Worm (Caenorhabditis elegans): ENCODE results near the gene npr-42.

Gene npr-42

DNA sequence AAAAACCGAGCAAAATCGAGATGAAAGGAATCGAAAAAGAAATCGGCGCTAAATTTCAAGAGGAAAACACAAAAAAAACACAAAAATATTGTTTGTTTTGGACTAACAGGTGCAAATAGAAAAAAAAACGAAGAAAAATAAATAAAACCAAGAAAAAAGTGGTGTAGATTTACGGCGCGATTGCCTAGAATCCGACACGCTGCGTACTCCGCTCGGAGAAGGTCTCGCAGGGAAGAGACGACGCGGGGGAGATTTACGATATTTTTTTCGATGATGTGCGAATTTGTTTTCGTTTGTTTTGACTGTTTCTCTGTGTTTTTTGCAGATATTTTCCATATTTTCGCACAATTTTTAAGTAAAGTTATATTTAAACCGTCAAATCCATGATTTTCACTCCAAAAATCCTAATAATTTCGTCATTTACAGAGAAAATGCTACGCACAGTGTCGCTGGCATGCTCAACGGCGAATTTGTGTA is 23.3 kb downstream of the npr-42 start, which contains the start of gene sco-1:
Gene sco-1, plus strand, starts transcription at position 427 of the 477 bp plus-strand sequence.
- TF ChIP-seq madf-8 (GFP tag; conservative IDR thresholded peaks at IDR 0.05) (peak; percentile 81), tbx-9 (tag; optimal IDR thresholded peaks at IDR 0.05; ENCODE audit: borderline replicate concordance) (no peak), B0336.3 (GFP tag; IDR thresholded peaks at IDR 0.05) (peak; percentile 89), xnd-1 (tag; optimal IDR thresholded peaks at IDR 0.05) (peak; percentile 54), lsy-27 (tag; optimal IDR thresholded peaks at IDR 0.05; ENCODE audit: borderline replicate concordance, insufficient read depth) (no peak), egrh-3 (GFP tag; IDR thresholded peaks at IDR 0.05) (peak; percentile 60), Y56A3A.18 (GFP tag; IDR thresholded peaks at IDR 0.05) (0 out of 2 replicates have a peak, but pooled peaks have one; percentile 79), efl-1 (GFP tag; optimal IDR thresholded peaks at IDR 0.05) (peak; percentile 59), die-1 (tag; optimal IDR thresholded peaks at IDR 0.05) (no peak), attf-3 (GFP tag; conservative IDR thresholded peaks at IDR 0.05) (peak; percentile 73), hmg-20 (GFP tag; IDR thresholded peaks at IDR 0.05) (peak; percentile 87), unc-62 (GFP tag; optimal IDR thresholded peaks at IDR 0.05) (no peak), ztf-25 (GFP tag; IDR thresholded peaks at IDR 0.05) (peak; percentile 84), snpc-1.3 (tag; optimal IDR thresholded peaks at IDR 0.05; ENCODE audit: insufficient read depth) (peak; percentile 78), K12H6.12 (tag; optimal IDR thresholded peaks at IDR 0.05) (peak; percentile 83), ztf-18 (tag; optimal IDR thresholded peaks at IDR 0.05) (no peak), sea-2 (GFP tag; IDR thresholded peaks at IDR 0.05) (0 out of 2 replicates have a peak, but pooled peaks have one; percentile 59), nfyb-1 (GFP tag; IDR thresholded peaks at IDR 0.05) (peak; percentile 95), repo-1 (tag; optimal IDR thresholded peaks at IDR 0.05) (peak; percentile 39), akir-1 (GFP tag; optimal IDR thresholded peaks at IDR 0.05) (peak; percentile 53), sptf-2 (GFP tag; optimal IDR thresholded peaks at IDR 0.05) (peak; percentile 53), lin-54 (GFP tag; optimal IDR thresholded peaks at IDR 0.05) (peak; percentile 80), lin-40 (tag; optimal IDR thresholded peaks at IDR 0.05) (peak; percentile 93), pha-4 (tag; optimal IDR thresholded peaks at IDR 0.05) (peak; percentile 96), cebp-2 (GFP tag; IDR thresholded peaks at IDR 0.05) (no peak), lir-1 (GFP tag; conservative IDR thresholded peaks at IDR 0.05) (peak; percentile 89), Y95B8A.8 (GFP tag; IDR thresholded peaks at IDR 0.05) (peak; percentile 85), fkh-3 (tag; optimal IDR thresholded peaks at IDR 0.05) (no peak), F55B11.4 (tag; optimal IDR thresholded peaks at IDR 0.05; ENCODE audit: borderline replicate concordance, insufficient read depth) (no peak), lag-1 (GFP tag; IDR thresholded peaks at IDR 0.05) (no peak), ceh-40 (GFP tag; IDR thresholded peaks at IDR 0.05) (no peak), ets-4 (GFP tag; optimal IDR thresholded peaks at IDR 0.05) (no peak), rpc-1 (optimal IDR thresholded peaks at IDR 0.05) (no peak), rpc-1 (tag; optimal IDR thresholded peaks at IDR 0.05) (no peak), T07F8.4 (tag; optimal IDR thresholded peaks at IDR 0.05) (peak; percentile 5), nhr-27 (tag; optimal IDR thresholded peaks at IDR 0.05) (no peak), C17E4.6 (GFP tag; IDR thresholded peaks at IDR 0.05) (0 out of 2 replicates have a peak, but pooled peaks have one; percentile 58), mcd-1 (GFP tag; IDR thresholded peaks at IDR 0.05) (peak; percentile 91), ceh-58 (GFP tag; IDR thresholded peaks at IDR 0.05) (no peak), him-1 (tag; optimal IDR thresholded peaks at IDR 0.05) (peak; percentile 13), B0035.1 (tag; optimal IDR thresholded peaks at IDR 0.05) (no peak), hlh-12 (tag; optimal IDR thresholded peaks at IDR 0.05) (no peak), F57C9.4 (tag; optimal IDR thresholded peaks at IDR 0.05) (no peak), B0019.2 (GFP tag; conservative IDR thresholded peaks at IDR 0.05) (peak; percentile 99), ccch-3 (GFP tag; optimal IDR thresholded peaks at IDR 0.05) (peak; percentile 55), lin-26 (GFP tag; IDR thresholded peaks at IDR 0.05) (0 out of 2 replicates have a peak, but pooled peaks have one; percentile 30), B0261.1 (tag; optimal IDR thresholded peaks at IDR 0.05) (peak; percentile 21), F10E7.11 (tag; optimal IDR thresholded peaks at IDR 0.05) (no peak), ztf-26 (tag; optimal IDR thresholded peaks at IDR 0.05) (peak; percentile 81)

All from whole organism, young adult.